Worm (Caenorhabditis elegans) whole organism, L2 larva: ENCODE data around the gene nog-1.

ENCODE experiments used
- C34F6.9 ChIP-seq: fragments of 150-350 bp; optimal IDR thresholded peaks from 2 replicates; lab custom pipeline; 2014; ENCODE audit warnings: missing biosample characterization, missing genetic modification characterization
- F13H6.1 ChIP-seq: sonication (generic microtip); optimal IDR thresholded peaks from 2 replicates; lab custom pipeline; 2016; ENCODE audit warnings: missing genetic modification characterization, missing compliant biosample characterization
- R02D3.7 ChIP-seq: fragments of 150-350 bp; optimal IDR thresholded peaks from 2 replicates; lab custom pipeline; 2014; ENCODE audit warnings: missing biosample characterization, missing genetic modification characterization
- Y55F3AM.14 ChIP-seq: fragments of 200-800 bp; sonication (Bioruptor generic); optimal IDR thresholded peaks from 2 replicates; lab custom pipeline; 2018; ENCODE audit warnings: mild to moderate bottlenecking, missing genetic modification characterization, missing compliant biosample characterization
- ZK546.5 ChIP-seq: sonication (generic microtip); optimal IDR thresholded peaks from 2 replicates; lab custom pipeline; 2017; ENCODE audit warnings: missing biosample characterization, missing genetic modification characterization
- alr-1 ChIP-seq: fragments of 150-350 bp; optimal IDR thresholded peaks from 2 replicates; lab custom pipeline; 2014; ENCODE audit warnings: missing biosample characterization, missing genetic modification characterization
- blmp-1 ChIP-seq: sonication (generic microtip); optimal IDR thresholded peaks from 2 replicates; lab custom pipeline; 2017; ENCODE audit warnings: missing genetic modification characterization, mild to moderate bottlenecking, missing compliant biosample characterization, antibody characterized with exemption, moderate library complexity; ENCODE audit not compliant: insufficient read depth
- ceh-82 ChIP-seq: fragments of 150-350 bp; optimal IDR thresholded peaks from 2 replicates; lab custom pipeline; 2014; ENCODE audit warnings: missing biosample characterization, missing genetic modification characterization
- crh-2 ChIP-seq: sonication (generic microtip); optimal IDR thresholded peaks from 2 replicates; lab custom pipeline; 2017; ENCODE audit warnings: missing biosample characterization, missing genetic modification characterization
- elt-1 ChIP-seq: fragments of 150-350 bp; optimal IDR thresholded peaks from 2 replicates; lab custom pipeline; 2014; ENCODE audit warnings: missing biosample characterization, missing genetic modification characterization
- fos-1 ChIP-seq: fragments of 150-350 bp; optimal IDR thresholded peaks from 2 replicates; lab custom pipeline; 2014; ENCODE audit warnings: missing biosample characterization, missing genetic modification characterization
- gmeb-1 ChIP-seq: fragments of 150-350 bp; optimal IDR thresholded peaks from 2 replicates; lab custom pipeline; 2014; ENCODE audit warnings: missing biosample characterization, missing genetic modification characterization
- lin-11 ChIP-seq: fragments of 150-350 bp; sonication (generic microtip); optimal IDR thresholded peaks from 2 replicates; lab custom pipeline; 2014; ENCODE audit warnings: missing biosample characterization, missing genetic modification characterization, inconsistent platforms, mixed read lengths
- lin-13 ChIP-seq: fragments of 150-350 bp; optimal IDR thresholded peaks from 2 replicates; lab custom pipeline; 2014; ENCODE audit warnings: missing biosample characterization, missing genetic modification reagents, missing genetic modification characterization
- lin-39 ChIP-seq: fragments of 150-350 bp; optimal IDR thresholded peaks from 2 replicates; lab custom pipeline; 2014; ENCODE audit warnings: missing biosample characterization, missing genetic modification reagents, missing genetic modification characterization
- lsy-2 ChIP-seq, 2 experiments: fragments of 150-350 bp in 1 of 2; sonication (generic microtip) in 1 of 2; optimal IDR thresholded peaks; 2 replicates each; lab custom pipeline; 2014 to 2017; ENCODE audit warnings: missing biosample characterization in 2 of 2, missing genetic modification characterization in 2 of 2
- mab-5 ChIP-seq: fragments of 150-350 bp; optimal IDR thresholded peaks from 2 replicates; lab custom pipeline; 2014; ENCODE audit warnings: missing biosample characterization, missing genetic modification characterization
- nhr-10 ChIP-seq: sonication (generic microtip); optimal IDR thresholded peaks from 2 replicates; lab custom pipeline; 2017; ENCODE audit warnings: missing biosample characterization, missing genetic modification characterization
- nhr-11 ChIP-seq: fragments of 150-350 bp; optimal IDR thresholded peaks from 2 replicates; lab custom pipeline; 2014; ENCODE audit warnings: missing biosample characterization, missing genetic modification characterization
- nhr-12 ChIP-seq: fragments of 150-350 bp; optimal IDR thresholded peaks from 2 replicates; lab custom pipeline; 2014; ENCODE audit warnings: missing biosample characterization, missing genetic modification characterization
- nhr-129 ChIP-seq: fragments of 150-350 bp; optimal IDR thresholded peaks from 2 replicates; lab custom pipeline; 2014; ENCODE audit warnings: missing biosample characterization, missing genetic modification characterization
- nhr-21 ChIP-seq: fragments of 150-350 bp; optimal IDR thresholded peaks from 2 replicates; lab custom pipeline; 2014; ENCODE audit warnings: missing biosample characterization, missing genetic modification characterization
- nhr-23 ChIP-seq: fragments of 150-350 bp; optimal IDR thresholded peaks from 2 replicates; lab custom pipeline; 2014; ENCODE audit warnings: missing biosample characterization, missing genetic modification reagents, missing genetic modification characterization
- nhr-25 ChIP-seq: fragments of 150-350 bp; sonication (generic microtip); optimal IDR thresholded peaks from 3 replicates; lab custom pipeline; 2014; ENCODE audit warnings: missing biosample characterization, missing genetic modification characterization
- nhr-6 ChIP-seq: fragments of 150-350 bp; optimal IDR thresholded peaks from 2 replicates; lab custom pipeline; 2014; ENCODE audit warnings: missing biosample characterization, missing genetic modification characterization
- peb-1 ChIP-seq: fragments of 150-350 bp; optimal IDR thresholded peaks from 2 replicates; lab custom pipeline; 2014; ENCODE audit warnings: missing biosample characterization, missing genetic modification characterization
- sma-3 ChIP-seq: sonication (generic microtip); optimal IDR thresholded peaks from 2 replicates; lab custom pipeline; 2016; ENCODE audit warnings: missing genetic modification reagents, missing genetic modification characterization, missing compliant biosample characterization
- sma-9 ChIP-seq, 2 experiments: fragments of 150-350 bp in 1 of 2; sonication (generic microtip) in 1 of 2; optimal IDR thresholded peaks; 2 replicates each; lab custom pipeline; 2014 to 2016; ENCODE audit warnings: missing genetic modification characterization in 2 of 2, mild to moderate bottlenecking in 1 of 2, missing biosample characterization in 1 of 2, missing compliant biosample characterization in 1 of 2, missing genetic modification reagents in 1 of 2, moderate library complexity in 1 of 2
- snpc-4 ChIP-seq: fragments of 150-350 bp; optimal IDR thresholded peaks from 2 replicates; lab custom pipeline; 2014; ENCODE audit warnings: missing biosample characterization, missing genetic modification characterization
- unc-39 ChIP-seq: fragments of 150-350 bp; optimal IDR thresholded peaks from 2 replicates; lab custom pipeline; 2014; ENCODE audit warnings: missing biosample characterization, missing genetic modification characterization
- unc-55 ChIP-seq: fragments of 150-350 bp; sonication (generic microtip); optimal IDR thresholded peaks from 3 replicates; lab custom pipeline; 2014; ENCODE audit warnings: missing biosample characterization, missing genetic modification reagents, missing genetic modification characterization
- unc-62 ChIP-seq: fragments of 150-350 bp; optimal IDR thresholded peaks from 2 replicates; lab custom pipeline; 2014; ENCODE audit warnings: missing biosample characterization, missing genetic modification reagents, missing genetic modification characterization

Gene nog-1

DNA sequence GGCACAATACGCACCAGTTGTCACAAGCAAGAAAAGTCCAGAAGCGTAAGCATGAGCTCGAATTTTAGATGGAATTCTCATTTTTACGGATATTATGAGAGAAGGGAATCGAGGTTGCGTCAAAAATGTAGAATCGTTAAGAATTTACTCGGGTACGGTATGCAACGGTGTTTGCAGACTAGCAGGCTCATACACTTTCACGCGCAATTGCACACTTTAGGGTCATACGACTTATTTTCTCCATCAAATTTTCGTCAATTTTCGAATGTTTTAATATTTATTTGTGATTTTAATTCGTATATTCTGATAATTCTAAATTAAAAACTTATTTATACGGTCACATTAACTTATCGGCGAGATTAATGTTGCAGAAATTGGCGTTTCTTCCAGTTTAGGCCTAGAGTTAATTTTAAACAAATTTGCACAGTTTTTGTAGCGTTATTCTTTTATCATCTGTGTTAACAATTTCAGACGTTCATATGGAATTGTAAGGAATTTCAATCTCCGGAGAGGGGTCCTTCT is at the start of gene nog-1, which contains the start of gene T07A9.15:
Gene nog-1 (plus strand): TSS at position 472 of the 522 bp plus-strand sequence.
Gene T07A9.15 (minus strand): TSS at position 138 of the 522 bp plus-strand sequence.
- TF ChIP-seq sma-9 (GFP tag; optimal IDR thresholded peaks at IDR 0.05; lab: Kevin White, UChicago) (peak; percentile 52), sma-9 (tag; optimal IDR thresholded peaks at IDR 0.05; lab: Kevin White, UChicago) (no peak), lin-13 (GFP tag; lab: Kevin White, UChicago) (peak; percentile 49), F13H6.1 (peak; percentile 52), lsy-2 (tag; optimal IDR thresholded peaks at IDR 0.05; lab: Kevin White, UChicago) (peak; percentile 96 to 99), nhr-6 (peak; percentile 2), nhr-21 (peak; percentile 51), lin-11 (tag; lab: Kevin White, UChicago) (peak; percentile 45), fos-1 (tag; lab: Kevin White, UChicago) (peak; percentile 30), R02D3.7 (tag; lab: Kevin White, UChicago) (no peak), alr-1 (no peak), nhr-11 (tag; lab: Kevin White, UChicago) (no peak), unc-62 (GFP tag; lab: Kevin White, UChicago) (no peak), snpc-4 (no peak), blmp-1 (tag; lab: Kevin White, UChicago) (peak; percentile 3), unc-39 (tag; lab: Kevin White, UChicago) (no peak), nhr-129 (peak; percentile 81), gmeb-1 (tag; lab: Kevin White, UChicago) (peak; percentile 75), crh-2 (peak; percentile 71), nhr-25 (tag; lab: Kevin White, UChicago) (peak; percentile 47), nhr-12 (tag; lab: Kevin White, UChicago) (no peak), C34F6.9 (tag; lab: Kevin White, UChicago) (peak; percentile 92), sma-3 (peak; percentile 58), mab-5 (tag; lab: Kevin White, UChicago) (peak; percentile 11), peb-1 (tag; lab: Kevin White, UChicago) (no peak), unc-55 (GFP tag; lab: Kevin White, UChicago) (peak; percentile 86)

DNA sequence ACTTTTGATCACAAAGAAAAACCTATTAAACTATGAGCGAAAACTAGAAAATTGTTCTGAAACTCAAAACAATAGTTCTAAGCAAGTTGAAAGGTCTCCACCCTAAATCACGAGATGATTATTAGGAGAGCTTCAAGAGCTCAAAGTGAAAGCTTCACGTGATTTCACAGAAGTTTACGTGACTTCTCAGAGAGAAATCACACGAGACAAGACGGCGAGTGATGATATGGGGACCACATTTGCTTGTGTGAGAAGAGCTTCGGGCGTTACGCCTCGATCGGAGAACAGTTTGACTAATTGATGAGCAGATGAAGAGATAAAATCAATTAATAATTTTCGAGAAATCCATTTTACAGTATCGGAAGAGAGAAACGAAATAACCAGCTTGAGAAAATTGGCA is 28.7 kb upstream of the nog-1 start:
- TF ChIP-seq nhr-129 (peak; percentile 37), C34F6.9 (tag; lab: Kevin White, UChicago) (peak; percentile 28), lin-11 (tag; lab: Kevin White, UChicago) (no peak)

DNA sequence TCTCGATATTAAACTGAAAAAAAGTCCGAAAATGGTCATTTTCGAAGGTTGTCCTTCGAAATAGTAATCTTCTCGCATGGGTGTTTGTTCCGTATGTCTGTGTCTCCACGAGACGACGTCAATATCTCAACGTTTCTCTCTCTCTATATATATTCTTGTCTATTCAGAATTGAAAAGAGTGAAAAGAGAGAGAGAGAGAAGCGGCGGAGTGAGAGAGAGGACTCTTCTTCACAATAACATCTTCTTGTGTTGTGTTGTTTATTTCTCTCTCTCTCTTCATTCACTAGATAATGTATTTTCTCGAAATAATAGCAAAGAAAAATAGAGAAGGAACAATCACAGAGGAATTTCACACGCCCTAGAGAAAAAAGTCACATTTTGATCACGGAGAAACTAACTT is 27.3 kb upstream of the nog-1 start:
- peak; percentile 76 for TF ChIP-seq C34F6.9 (tag; lab: Kevin White, UChicago)
- TF ChIP-seq nhr-23 (tag; lab: Kevin White, UChicago) = no peak
- TF ChIP-seq mab-5 (tag; lab: Kevin White, UChicago) = no peak
- TF ChIP-seq fos-1 (tag; lab: Kevin White, UChicago) = peak; percentile 11
- peak; percentile 63 for TF ChIP-seq nhr-25 (tag; lab: Kevin White, UChicago)
- TF ChIP-seq lin-39 (tag; lab: Kevin White, UChicago) = no peak
- no peak for TF ChIP-seq unc-39 (tag; lab: Kevin White, UChicago)
- TF ChIP-seq lsy-2 (tag; optimal IDR thresholded peaks at IDR 0.05; lab: Kevin White, UChicago) = peak in 1 of 2 experiments; percentile 59
- TF ChIP-seq gmeb-1 (tag; lab: Kevin White, UChicago) = no peak
- TF ChIP-seq ceh-82 = no peak
- TF ChIP-seq unc-55 (GFP tag; lab: Kevin White, UChicago) = peak; percentile 77
- TF ChIP-seq ZK546.5 = no peak
- TF ChIP-seq R02D3.7 (tag; lab: Kevin White, UChicago) = no peak
- TF ChIP-seq nhr-6 = peak; percentile 1
- TF ChIP-seq blmp-1 (tag; lab: Kevin White, UChicago) = peak; percentile 57
- TF ChIP-seq sma-9 (GFP tag; optimal IDR thresholded peaks at IDR 0.05; lab: Kevin White, UChicago) = peak; percentile 42
- TF ChIP-seq sma-9 (tag; optimal IDR thresholded peaks at IDR 0.05; lab: Kevin White, UChicago) = no peak
- TF ChIP-seq Y55F3AM.14 (GFP tag; lab: Kevin White, UChicago) = no peak
- TF ChIP-seq crh-2 = peak; percentile 74
- TF ChIP-seq unc-62 (GFP tag; lab: Kevin White, UChicago) = no peak
- no peak for TF ChIP-seq elt-1 (tag; lab: Kevin White, UChicago)
- TF ChIP-seq F13H6.1 = peak; percentile 7
- TF ChIP-seq nhr-129 = peak; percentile 67
- no peak for TF ChIP-seq nhr-10 (tag; lab: Kevin White, UChicago)

DNA sequence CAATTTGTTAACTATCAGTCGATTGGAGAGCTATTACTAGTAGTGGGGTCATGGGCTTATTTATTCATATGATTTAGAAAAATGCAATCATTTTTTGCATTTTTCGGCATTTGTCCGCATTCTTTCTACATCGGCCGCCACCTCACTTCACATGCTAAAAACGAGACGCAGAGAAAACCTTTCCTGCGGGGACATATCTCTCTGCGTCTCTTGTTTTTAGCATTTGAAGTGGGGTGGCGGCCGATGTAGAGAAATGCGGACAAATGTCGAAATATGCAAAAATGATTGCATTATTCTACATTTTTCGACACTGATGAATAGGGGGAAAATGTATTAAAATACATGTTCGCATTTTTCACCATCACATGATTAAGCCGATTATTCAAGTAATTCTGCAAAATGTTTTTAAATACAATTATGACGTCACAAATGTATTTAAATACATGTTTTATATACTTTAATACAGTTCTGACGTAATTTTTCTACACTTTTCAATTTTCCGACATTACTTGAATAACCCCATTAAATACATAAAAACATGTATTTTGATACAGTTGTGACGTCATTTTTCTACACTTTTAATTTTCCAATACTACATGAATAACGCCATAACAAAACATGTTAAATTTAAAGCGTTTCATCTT is 21.4 kb upstream of the nog-1 start:
- TF ChIP-seq C34F6.9 (tag; lab: Kevin White, UChicago) (peak; percentile 11), unc-55 (GFP tag; lab: Kevin White, UChicago) (peak; percentile 74), elt-1 (tag; lab: Kevin White, UChicago) (no peak)
- TF ChIP-seq, all 48 proteins: peak for 2
